Worm (Caenorhabditis elegans): Measurements from ENCODE around the gene srh-55.

- TF ChIP-seq fkh-10 (GFP tag; optimal IDR thresholded peaks at IDR 0.05) (no peak), nfya-1 (tag; optimal IDR thresholded peaks at IDR 0.05) (no peak), che-1 (tag; optimal IDR thresholded peaks at IDR 0.05) (no peak), K02D7.2 (tag; optimal IDR thresholded peaks at IDR 0.05) (no peak), nhr-11 (tag; optimal IDR thresholded peaks at IDR 0.05) (no peak), unc-42 (tag; optimal IDR thresholded peaks at IDR 0.05) (no peak), dmd-4 (tag; optimal IDR thresholded peaks at IDR 0.05; ENCODE audit: borderline replicate concordance) (no peak), pros-1 (tag; optimal IDR thresholded peaks at IDR 0.05) (no peak), sox-4 (tag; optimal IDR thresholded peaks at IDR 0.05) (no peak), pha-4 (tag; optimal IDR thresholded peaks at IDR 0.05) (no peak), hlh-8 (tag; optimal IDR thresholded peaks at IDR 0.05) (no peak), ceh-22 (tag; optimal IDR thresholded peaks at IDR 0.05) (no peak), ets-4 (tag; optimal IDR thresholded peaks at IDR 0.05) (no peak), pqm-1 (tag; optimal IDR thresholded peaks at IDR 0.05) (no peak)
Observed at ce11 chrV:15192377-15192776, 39.0 kb downstream of the srh-55 start, which contains the start of gene plc-2.
